Worm (Caenorhabditis elegans): ENCODE measurements around the gene R09H10.2.

Gene R09H10.2

ce11 chrIV:10599983-10600382, 2.8 kb upstream of the R09H10.2 start, which contains the start of gene R09H10.1:
Gene R09H10.1 (plus strand): TSS chrIV:10600283.
- TF ChIP-seq cog-1 (tag; optimal IDR thresholded peaks at IDR 0.05): no peak
- TF ChIP-seq T22C8.4 (GFP tag; IDR thresholded peaks at IDR 0.05): no peak
- TF ChIP-seq med-1 (GFP tag; optimal IDR thresholded peaks at IDR 0.05; ENCODE audit: insufficient read depth): no peak

ce11 chrIV:10606575-10607080, 3.9 kb downstream of the R09H10.2 start, which contains the start of gene R09H10.3:
Gene R09H10.3 (plus strand): TSS chrIV:10607030.
- TF ChIP-seq ref-1 (GFP tag; conservative IDR thresholded peaks at IDR 0.05): no peak
- TF ChIP-seq klf-2 (GFP tag; conservative IDR thresholded peaks at IDR 0.05): no peak
- TF ChIP-seq ztf-29 (GFP tag; IDR thresholded peaks at IDR 0.05): no peak
- no peak for TF ChIP-seq med-1 (GFP tag; optimal IDR thresholded peaks at IDR 0.05; ENCODE audit: insufficient read depth)
- no peak for TF ChIP-seq cog-1 (tag; optimal IDR thresholded peaks at IDR 0.05)
- TF ChIP-seq ztf-23 (GFP tag; IDR thresholded peaks at IDR 0.05): no peak

- TF ChIP-seq klf-2 (GFP tag; conservative IDR thresholded peaks at IDR 0.05): no peak
- no peak for TF ChIP-seq ztf-29 (GFP tag; IDR thresholded peaks at IDR 0.05)
- no peak for TF ChIP-seq ztf-23 (GFP tag; IDR thresholded peaks at IDR 0.05)
- TF ChIP-seq flt-1 (GFP tag; IDR thresholded peaks at IDR 0.05): no peak
- no peak for TF ChIP-seq ref-1 (GFP tag; conservative IDR thresholded peaks at IDR 0.05)
- TF ChIP-seq tab-1 (GFP tag; IDR thresholded peaks at IDR 0.05): no peak
- TF ChIP-seq cog-1 (tag; optimal IDR thresholded peaks at IDR 0.05): no peak
- no peak for TF ChIP-seq T22C8.4 (GFP tag; IDR thresholded peaks at IDR 0.05)
- TF ChIP-seq med-1 (GFP tag; optimal IDR thresholded peaks at IDR 0.05; ENCODE audit: insufficient read depth): no peak
Observed at ce11 chrIV:10608275-10608674, 5.5 kb downstream of the R09H10.2 start, which contains the start of gene R09H10.6. Gene R09H10.6 (plus strand): TSS chrIV:10608575.

ce11 chrIV:10609920-10610319, 7.2 kb downstream of the R09H10.2 start:
- TF ChIP-seq ztf-29 (GFP tag; IDR thresholded peaks at IDR 0.05): no peak

ce11 chrIV:10612281-10612680, 9.5 kb downstream of the R09H10.2 start:
- TF ChIP-seq tab-1 (GFP tag; IDR thresholded peaks at IDR 0.05) (no peak), ref-1 (GFP tag; conservative IDR thresholded peaks at IDR 0.05) (no peak), ztf-23 (GFP tag; IDR thresholded peaks at IDR 0.05) (no peak), T22C8.4 (GFP tag; IDR thresholded peaks at IDR 0.05) (no peak), klf-2 (GFP tag; conservative IDR thresholded peaks at IDR 0.05) (no peak), med-1 (GFP tag; optimal IDR thresholded peaks at IDR 0.05; ENCODE audit: insufficient read depth) (no peak), cog-1 (tag; optimal IDR thresholded peaks at IDR 0.05) (no peak)

ce11 chrIV:10614918-10615477, 12.3 kb downstream of the R09H10.2 start, which contains the start of gene ptr-14:
Gene ptr-14 (plus strand): TSS chrIV:10615427.
- no peak for TF ChIP-seq flt-1 (GFP tag; IDR thresholded peaks at IDR 0.05)

ce11 chrIV:10616366-10616765, 13.6 kb downstream of the R09H10.2 start:
- TF ChIP-seq klf-2 (GFP tag; conservative IDR thresholded peaks at IDR 0.05) (no peak), T22C8.4 (GFP tag; IDR thresholded peaks at IDR 0.05) (no peak), ztf-23 (GFP tag; IDR thresholded peaks at IDR 0.05) (no peak)

ce11 chrIV:10617099-10617498, 14.4 kb downstream of the R09H10.2 start:
- TF ChIP-seq flt-1 (GFP tag; IDR thresholded peaks at IDR 0.05) (no peak), med-1 (GFP tag; optimal IDR thresholded peaks at IDR 0.05; ENCODE audit: insufficient read depth) (no peak), cog-1 (tag; optimal IDR thresholded peaks at IDR 0.05) (no peak), klf-2 (GFP tag; conservative IDR thresholded peaks at IDR 0.05) (no peak), tab-1 (GFP tag; IDR thresholded peaks at IDR 0.05) (no peak), T22C8.4 (GFP tag; IDR thresholded peaks at IDR 0.05) (no peak), ref-1 (GFP tag; conservative IDR thresholded peaks at IDR 0.05) (no peak), ztf-23 (GFP tag; IDR thresholded peaks at IDR 0.05) (no peak), ztf-29 (GFP tag; IDR thresholded peaks at IDR 0.05) (no peak)

- TF ChIP-seq ztf-23 (GFP tag; IDR thresholded peaks at IDR 0.05): no peak
- TF ChIP-seq klf-2 (GFP tag; conservative IDR thresholded peaks at IDR 0.05): no peak
Observed at ce11 chrIV:10620811-10621210, 18.1 kb downstream of the R09H10.2 start, which contains the start of gene R09H10.7. Gene R09H10.7 (plus strand): TSS chrIV:10621111.

ce11 chrIV:10628724-10629123, 26.0 kb downstream of the R09H10.2 start, which contains the start of gene R09H10.5:
Gene R09H10.5 (minus strand): TSS chrIV:10628829.
- no peak for TF ChIP-seq ztf-29 (GFP tag; IDR thresholded peaks at IDR 0.05)
- no peak for TF ChIP-seq tab-1 (GFP tag; IDR thresholded peaks at IDR 0.05)
- no peak for TF ChIP-seq cog-1 (tag; optimal IDR thresholded peaks at IDR 0.05)
- no peak for TF ChIP-seq med-1 (GFP tag; optimal IDR thresholded peaks at IDR 0.05; ENCODE audit: insufficient read depth)
- TF ChIP-seq ztf-23 (GFP tag; IDR thresholded peaks at IDR 0.05): no peak
- TF ChIP-seq ref-1 (GFP tag; conservative IDR thresholded peaks at IDR 0.05): no peak
- TF ChIP-seq T22C8.4 (GFP tag; IDR thresholded peaks at IDR 0.05): no peak
- no peak for TF ChIP-seq flt-1 (GFP tag; IDR thresholded peaks at IDR 0.05)
- no peak for TF ChIP-seq klf-2 (GFP tag; conservative IDR thresholded peaks at IDR 0.05)

ce11 chrIV:10630953-10631554, 28.3 kb downstream of the R09H10.2 start, which contains the start of gene F56C4.4:
Gene F56C4.4 (minus strand): TSS chrIV:10631267.
- TF ChIP-seq klf-2 (GFP tag; conservative IDR thresholded peaks at IDR 0.05) (no peak), ztf-29 (GFP tag; IDR thresholded peaks at IDR 0.05) (no peak), T22C8.4 (GFP tag; IDR thresholded peaks at IDR 0.05) (no peak), cog-1 (tag; optimal IDR thresholded peaks at IDR 0.05) (no peak), ref-1 (GFP tag; conservative IDR thresholded peaks at IDR 0.05) (no peak), med-1 (GFP tag; optimal IDR thresholded peaks at IDR 0.05; ENCODE audit: insufficient read depth) (no peak), tab-1 (GFP tag; IDR thresholded peaks at IDR 0.05) (no peak), ztf-23 (GFP tag; IDR thresholded peaks at IDR 0.05) (no peak), flt-1 (GFP tag; IDR thresholded peaks at IDR 0.05) (no peak)

All from whole organism, midembryonic.